Worm (Caenorhabditis elegans): ENCODE results near the gene idpp-9.

DNA sequence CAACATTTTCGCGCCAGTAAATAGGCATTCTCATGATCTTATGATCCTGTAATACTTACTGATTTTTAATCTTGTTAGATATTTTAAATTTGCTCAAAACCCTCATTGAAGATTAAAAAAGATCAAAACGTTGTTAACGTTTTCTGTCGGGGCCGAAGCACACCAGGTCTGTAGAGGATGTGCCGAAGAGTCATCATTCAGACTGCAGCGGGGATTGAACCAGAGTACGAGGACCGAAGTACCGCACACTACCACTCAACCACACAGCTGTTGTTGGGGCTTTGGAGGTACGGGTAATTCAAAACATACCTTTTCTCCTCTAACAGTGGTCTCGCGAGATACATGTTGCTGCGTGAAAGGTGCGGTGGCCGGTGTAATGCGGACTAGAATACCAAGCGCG, 1.4 kb downstream of the idpp-9 start:
- no peak for TF ChIP-seq W03F9.2 (tag; optimal IDR thresholded peaks at IDR 0.05)
- no peak for TF ChIP-seq dao-5 (tag; optimal IDR thresholded peaks at IDR 0.05)
- TF ChIP-seq him-1 (tag; optimal IDR thresholded peaks at IDR 0.05) = no peak

All from whole organism, L4/young adult.